Worm (Caenorhabditis elegans) whole organism, young adult: ENCODE data around the gene lhfp-4.

Experiments
- B0019.2 ChIP-seq: fragments of 200-800 bp; sonication (Bioruptor generic); conservative IDR thresholded peaks from 2 replicates; pipeline ENCODE4 v1.3.6; 2022; ENCODE audit warnings: missing genetic modification reagents, missing genetic modification characterization, missing compliant biosample characterization
- B0261.1 ChIP-seq: sonication (generic microtip); optimal IDR thresholded peaks from 2 replicates; lab custom pipeline; 2016; ENCODE audit warnings: mild to moderate bottlenecking, missing genetic modification characterization, moderate library complexity, missing compliant biosample characterization
- C17E4.6 ChIP-seq: fragments of 200-800 bp; sonication (Bioruptor generic); IDR thresholded peaks from 2 replicates; pipeline ENCODE4 v1.3.6; 2022; ENCODE audit warnings: missing genetic modification reagents, missing genetic modification characterization, missing compliant biosample characterization
- F10E7.11 ChIP-seq: sonication (generic microtip); optimal IDR thresholded peaks from 2 replicates; lab custom pipeline; 2017; ENCODE audit warnings: mild to moderate bottlenecking, missing genetic modification characterization, moderate library complexity, missing compliant biosample characterization
- F33H1.4 ChIP-seq: fragments of 200-800 bp; sonication (Bioruptor generic); IDR thresholded peaks from 2 replicates; pipeline ENCODE4 v1.3.6; 2022; ENCODE audit warnings: missing genetic modification reagents, missing genetic modification characterization, missing compliant biosample characterization
- F37B4.10 ChIP-seq: fragments of 200-800 bp; sonication (Bioruptor generic); IDR thresholded peaks from 2 replicates; pipeline ENCODE4 v1.3.6; 2022; ENCODE audit warnings: missing genetic modification characterization, missing compliant biosample characterization
- F57A8.1 ChIP-seq: fragments of 200-800 bp; sonication (Bioruptor generic); optimal IDR thresholded peaks from 2 replicates; lab custom pipeline; 2018; ENCODE audit warnings: mild to moderate bottlenecking, missing genetic modification characterization, moderate library complexity, missing compliant biosample characterization
- F57C9.4 ChIP-seq: sonication (generic microtip); optimal IDR thresholded peaks from 2 replicates; lab custom pipeline; 2017; ENCODE audit warnings: mild to moderate bottlenecking, missing genetic modification characterization, missing compliant biosample characterization
- K12H6.12 ChIP-seq: fragments of 200-800 bp; sonication (Bioruptor generic); optimal IDR thresholded peaks from 2 replicates; lab custom pipeline; 2018; ENCODE audit warnings: mild to moderate bottlenecking, missing genetic modification characterization, missing compliant biosample characterization
- T26A5.8 ChIP-seq: sonication (generic microtip); optimal IDR thresholded peaks from 2 replicates; lab custom pipeline; 2016; ENCODE audit warnings: missing genetic modification characterization, missing compliant biosample characterization
- Y53F4B.3 ChIP-seq: fragments of 200-800 bp; sonication (Bioruptor generic); IDR thresholded peaks from 2 replicates; pipeline ENCODE4 v1.3.6; 2022; ENCODE audit warnings: missing genetic modification reagents, missing genetic modification characterization, missing compliant biosample characterization
- Y79H2A.3 ChIP-seq: fragments of 200-800 bp; sonication (Bioruptor generic); conservative IDR thresholded peaks from 2 replicates; pipeline ENCODE4 v1.3.6; 2022; ENCODE audit warnings: missing genetic modification reagents, missing genetic modification characterization, missing compliant biosample characterization
- Y95B8A.8 ChIP-seq: fragments of 200-800 bp; sonication (Bioruptor generic); IDR thresholded peaks from 2 replicates; pipeline ENCODE4 v1.3.6; 2022; ENCODE audit warnings: missing genetic modification reagents, missing genetic modification characterization, missing compliant biosample characterization
- ama-1 ChIP-seq, 3 experiments: fragments of 150-350 bp in 1 of 3; sonication (generic microtip) in 2 of 3; optimal IDR thresholded peaks; 2 replicates each; lab custom pipeline; 2014 to 2018; ENCODE audit warnings: missing biosample characterization in 2 of 3, missing genetic modification characterization in 2 of 3, missing genetic modification reagents in 2 of 3
- bed-2 ChIP-seq: fragments of 200-800 bp; sonication (Bioruptor generic); IDR thresholded peaks from 2 replicates; pipeline ENCODE4 v1.3.6; 2022; ENCODE audit warnings: missing genetic modification reagents, missing genetic modification characterization, missing compliant biosample characterization
- ccch-3 ChIP-seq: fragments of 200-800 bp; sonication (Bioruptor generic); optimal IDR thresholded peaks from 2 replicates; lab custom pipeline; 2018; ENCODE audit warnings: mild to moderate bottlenecking, missing genetic modification characterization, missing compliant biosample characterization
- cebp-2 ChIP-seq: fragments of 200-800 bp; sonication (Bioruptor generic); IDR thresholded peaks from 2 replicates; pipeline ENCODE4 v1.3.6; 2022; ENCODE audit warnings: missing genetic modification characterization, missing compliant biosample characterization
- ceh-40 ChIP-seq: fragments of 200-800 bp; sonication (Bioruptor generic); IDR thresholded peaks from 2 replicates; pipeline ENCODE4 v1.3.6; 2022; ENCODE audit warnings: missing genetic modification characterization, missing compliant biosample characterization
- dpff-1 ChIP-seq: sonication (generic microtip); optimal IDR thresholded peaks from 2 replicates; lab custom pipeline; 2017; ENCODE audit warnings: mild to moderate bottlenecking, missing genetic modification characterization, missing compliant biosample characterization
- efl-1 ChIP-seq: fragments of 150-350 bp; optimal IDR thresholded peaks from 2 replicates; lab custom pipeline; 2014; ENCODE audit warnings: missing biosample characterization, missing genetic modification reagents, missing genetic modification characterization
- egrh-3 ChIP-seq: fragments of 200-800 bp; sonication (Bioruptor generic); IDR thresholded peaks from 2 replicates; pipeline ENCODE4 v1.3.6; 2022; ENCODE audit warnings: missing genetic modification reagents, missing genetic modification characterization, missing compliant biosample characterization
- ekl-4 ChIP-seq: fragments of 200-800 bp; sonication (Bioruptor generic); IDR thresholded peaks from 2 replicates; pipeline ENCODE4 v1.3.6; 2022; ENCODE audit warnings: missing genetic modification reagents, missing genetic modification characterization, missing compliant biosample characterization
- fkh-3 ChIP-seq: sonication (generic microtip); optimal IDR thresholded peaks from 2 replicates; lab custom pipeline; 2016; ENCODE audit warnings: mild to moderate bottlenecking, missing genetic modification characterization, missing compliant biosample characterization
- hlh-26 ChIP-seq: fragments of 200-800 bp; sonication (Bioruptor generic); conservative IDR thresholded peaks from 2 replicates; pipeline ENCODE4 v1.3.6; 2022; ENCODE audit warnings: missing genetic modification reagents, missing genetic modification characterization, missing compliant biosample characterization
- hmg-20 ChIP-seq: fragments of 200-800 bp; sonication (Bioruptor generic); IDR thresholded peaks from 2 replicates; pipeline ENCODE4 v1.3.6; 2022; ENCODE audit warnings: missing genetic modification reagents, missing genetic modification characterization, missing compliant biosample characterization
- lag-1 ChIP-seq: fragments of 200-800 bp; sonication (Bioruptor generic); IDR thresholded peaks from 2 replicates; pipeline ENCODE4 v1.3.6; 2022; ENCODE audit warnings: missing genetic modification reagents, missing genetic modification characterization, missing compliant biosample characterization
- let-607 ChIP-seq, 2 experiments: fragments of 200-800 bp in 1 of 2; sonication (Bioruptor generic) in 1 of 2; sonication (generic microtip) in 1 of 2; optimal IDR thresholded peaks; 2 replicates each; lab custom pipeline; 2016 to 2018; ENCODE audit warnings: mild to moderate bottlenecking in 2 of 2, missing compliant biosample characterization in 2 of 2, missing genetic modification characterization in 2 of 2, moderate library complexity in 2 of 2, missing genotype in 1 of 2
- madf-10 ChIP-seq: sonication (generic microtip); optimal IDR thresholded peaks from 2 replicates; lab custom pipeline; 2016; ENCODE audit warnings: mild to moderate bottlenecking, missing genetic modification characterization, missing compliant biosample characterization
- madf-3 ChIP-seq: fragments of 200-800 bp; sonication (Bioruptor generic); IDR thresholded peaks from 2 replicates; pipeline ENCODE4 v1.3.6; 2022; ENCODE audit warnings: missing genetic modification reagents, missing genetic modification characterization, missing compliant biosample characterization
- madf-6 ChIP-seq: fragments of 200-800 bp; sonication (Bioruptor generic); IDR thresholded peaks from 2 replicates; pipeline ENCODE4 v1.3.6; 2022; ENCODE audit warnings: missing genetic modification reagents, missing genetic modification characterization, missing compliant biosample characterization
- nfyb-1 ChIP-seq: fragments of 200-800 bp; sonication (Bioruptor generic); IDR thresholded peaks from 2 replicates; pipeline ENCODE4 v1.3.6; 2022; ENCODE audit warnings: missing genetic modification reagents, missing genetic modification characterization, missing compliant biosample characterization
- nhr-179 ChIP-seq: sonication (generic microtip); optimal IDR thresholded peaks from 2 replicates; lab custom pipeline; 2016; ENCODE audit warnings: mild to moderate bottlenecking, missing genetic modification characterization, missing compliant biosample characterization
- nhr-80 ChIP-seq: sonication (generic microtip); optimal IDR thresholded peaks from 2 replicates; lab custom pipeline; 2016; ENCODE audit warnings: missing genetic modification characterization, missing compliant biosample characterization
- nhr-90 ChIP-seq: sonication (generic microtip); optimal IDR thresholded peaks from 2 replicates; lab custom pipeline; 2016; ENCODE audit warnings: missing genotype, mild to moderate bottlenecking, missing genetic modification characterization, missing compliant biosample characterization
- pbrm-1 ChIP-seq: fragments of 200-800 bp; sonication (Bioruptor generic); IDR thresholded peaks from 2 replicates; pipeline ENCODE4 v1.3.6; 2022; ENCODE audit warnings: missing genetic modification reagents, missing genetic modification characterization, missing compliant biosample characterization
- rec-8 ChIP-seq, 2 experiments: sonication (generic microtip); optimal IDR thresholded peaks; 2 replicates each; lab custom pipeline; 2016; ENCODE audit warnings: mild to moderate bottlenecking in 2 of 2, missing genetic modification characterization in 2 of 2, missing genetic modification reagents in 2 of 2, missing genotype in 2 of 2, missing biosample characterization in 1 of 2, missing compliant biosample characterization in 1 of 2, moderate library complexity in 1 of 2
- rpc-1 ChIP-seq, 2 experiments: fragments of 150-350 bp in 1 of 2; sonication (generic microtip) in 1 of 2; optimal IDR thresholded peaks; 2 replicates each; lab custom pipeline; 2014 to 2018; ENCODE audit warnings: missing biosample characterization in 1 of 2, missing genetic modification characterization in 1 of 2, missing genetic modification reagents in 1 of 2, missing genotype in 1 of 2
- sea-2 ChIP-seq: fragments of 200-800 bp; sonication (Bioruptor generic); IDR thresholded peaks from 2 replicates; pipeline ENCODE4 v1.3.6; 2022; ENCODE audit warnings: missing genetic modification characterization, missing compliant biosample characterization
- snpc-4 ChIP-seq, 5 experiments: fragments of 150-350 bp in 1 of 5; sonication (generic microtip) in 4 of 5; optimal IDR thresholded peaks; 2 replicates each; lab custom pipeline; 2014 to 2018; ENCODE audit warnings: missing genetic modification characterization in 5 of 5, missing biosample characterization in 3 of 5, antibody characterized with exemption in 2 of 5, mild to moderate bottlenecking in 2 of 5, missing compliant biosample characterization in 2 of 5, missing genotype in 2 of 5, moderate library complexity in 2 of 5, missing genetic modification reagents in 1 of 5
- somi-1 ChIP-seq: fragments of 200-800 bp; sonication (Bioruptor generic); optimal IDR thresholded peaks from 2 replicates; lab custom pipeline; 2018; ENCODE audit warnings: mild to moderate bottlenecking, missing genetic modification characterization, missing compliant biosample characterization
- sptf-2 ChIP-seq: fragments of 200-800 bp; sonication (Bioruptor generic); optimal IDR thresholded peaks from 2 replicates; lab custom pipeline; 2018; ENCODE audit warnings: mild to moderate bottlenecking, missing genetic modification characterization, missing compliant biosample characterization
- tbp1 ChIP-seq: fragments of 200-800 bp; sonication (Bioruptor generic); optimal IDR thresholded peaks from 2 replicates; lab custom pipeline; 2018; ENCODE audit warnings: mild to moderate bottlenecking, missing genetic modification characterization, missing compliant biosample characterization
- tbx-9 ChIP-seq: sonication (generic microtip); optimal IDR thresholded peaks from 2 replicates; lab custom pipeline; 2016; ENCODE audit warnings: borderline replicate concordance, missing genetic modification characterization, inconsistent platforms, missing compliant biosample characterization
- zfh-2 ChIP-seq: fragments of 200-800 bp; sonication (Bioruptor generic); conservative IDR thresholded peaks from 2 replicates; pipeline ENCODE4 v1.3.6; 2022; ENCODE audit warnings: missing genetic modification reagents, missing genetic modification characterization, missing compliant biosample characterization
- ztf-22 ChIP-seq: fragments of 200-800 bp; sonication (Bioruptor generic); optimal IDR thresholded peaks from 2 replicates; lab custom pipeline; 2018; ENCODE audit warnings: mild to moderate bottlenecking, missing genetic modification characterization, moderate library complexity, missing compliant biosample characterization
- ztf-25 ChIP-seq: fragments of 200-800 bp; sonication (Bioruptor generic); IDR thresholded peaks from 2 replicates; pipeline ENCODE4 v1.3.6; 2022; ENCODE audit warnings: missing genetic modification reagents, missing genetic modification characterization, missing compliant biosample characterization
- ztf-3 ChIP-seq: fragments of 200-800 bp; sonication (Bioruptor generic); optimal IDR thresholded peaks from 2 replicates; lab custom pipeline; 2018; ENCODE audit warnings: mild to moderate bottlenecking, missing genetic modification characterization, missing compliant biosample characterization

The lhfp-4 gene

DNA sequence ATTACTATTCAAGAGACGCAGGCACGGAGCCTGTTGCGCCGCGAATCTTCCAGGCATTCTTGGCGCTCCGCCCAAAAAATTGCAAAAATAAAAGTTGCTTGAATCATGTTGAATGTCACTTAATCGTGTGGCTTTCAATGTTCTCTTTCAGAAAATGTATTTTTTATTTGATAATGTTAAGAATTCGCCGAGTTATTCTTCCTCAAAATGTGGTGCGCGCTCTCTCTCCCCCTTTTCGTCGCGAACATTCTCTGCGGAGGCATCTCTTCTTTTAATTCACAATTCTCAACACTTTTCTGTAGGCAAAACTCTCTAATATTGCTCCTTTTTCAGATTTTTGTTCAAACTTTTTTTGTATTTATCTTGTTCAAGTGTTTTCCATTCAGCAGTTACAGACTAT is 3.0 kb downstream of the lhfp-4 start (continued):
- no peak for TF ChIP-seq ztf-22
- no peak for TF ChIP-seq nhr-179 (tag; lab: Kevin White, UChicago)
- TF ChIP-seq Y79H2A.3 (GFP tag; lab: Robert Waterston, UW): peak; percentile 92
- TF ChIP-seq T26A5.8 (tag; lab: Kevin White, UChicago): peak; percentile 5
- TF ChIP-seq C17E4.6 (GFP tag; lab: Robert Waterston, UW): peak; percentile 93
- peak; percentile 35 for TF ChIP-seq tbx-9 (tag; lab: Kevin White, UChicago)
- TF ChIP-seq madf-3 (GFP tag; lab: Robert Waterston, UW): peak; percentile 94
- TF ChIP-seq lag-1 (GFP tag; lab: Robert Waterston, UW): no peak
- TF ChIP-seq nhr-90 (tag; lab: Kevin White, UChicago): peak; percentile 64
- TF ChIP-seq hmg-20 (GFP tag; lab: Robert Waterston, UW): peak; percentile 23; the same call in 1 of the 2 replicates
- 0 out of 2 replicates have a peak, but pooled peaks have one; percentile 33 for TF ChIP-seq ztf-25 (GFP tag; lab: Robert Waterston, UW)
- TF ChIP-seq K12H6.12 (tag; lab: Kevin White, UChicago): peak; percentile 99
- TF ChIP-seq F57A8.1 (GFP tag; lab: Kevin White, UChicago): no peak
- TF ChIP-seq somi-1 (GFP tag; lab: Kevin White, UChicago): peak; percentile 98
- no peak for TF ChIP-seq fkh-3 (tag; lab: Kevin White, UChicago)
- TF ChIP-seq dpff-1: peak; percentile 91
- TF ChIP-seq madf-6: peak; percentile 76
- no peak for TF ChIP-seq Y53F4B.3 (GFP tag; lab: Robert Waterston, UW)
- peak; percentile 80 for TF ChIP-seq tbp1 (GFP tag; lab: Kevin White, UChicago)
- peak; percentile 98 for TF ChIP-seq pbrm-1 (GFP tag; lab: Robert Waterston, UW)
- TF ChIP-seq F33H1.4 (GFP tag; lab: Robert Waterston, UW): peak; percentile 73
- 0 out of 2 replicates have a peak, but pooled peaks have one; percentile 77 for TF ChIP-seq cebp-2
- TF ChIP-seq Y95B8A.8 (GFP tag; lab: Robert Waterston, UW): peak; percentile 94
- no peak for TF ChIP-seq sptf-2 (GFP tag; lab: Kevin White, UChicago)
- TF ChIP-seq ekl-4 (GFP tag; lab: Robert Waterston, UW): peak; percentile 97
- peak; percentile 81 for TF ChIP-seq F10E7.11 (tag; lab: Kevin White, UChicago)
- TF ChIP-seq egrh-3 (GFP tag; lab: Robert Waterston, UW): peak; percentile 88
- 0 out of 2 replicates have a peak, but pooled peaks have one; percentile 31 for TF ChIP-seq zfh-2 (GFP tag; lab: Robert Waterston, UW)
- TF ChIP-seq nhr-80 (tag; lab: Kevin White, UChicago): peak; percentile 49
- TF ChIP-seq ccch-3 (GFP tag; lab: Kevin White, UChicago): peak; percentile 76
- TF ChIP-seq madf-10 (tag; lab: Kevin White, UChicago): peak; percentile 91
- TF ChIP-seq ztf-3 (GFP tag; lab: Kevin White, UChicago): peak; percentile 96
- TF ChIP-seq ceh-40 (GFP tag; lab: Robert Waterston, UW): peak; percentile 71; the same call in 1 of the 2 replicates
- no peak for TF ChIP-seq F57C9.4
- peak; percentile 80 for TF ChIP-seq B0019.2
- TF ChIP-seq bed-2 (GFP tag; lab: Robert Waterston, UW): peak; percentile 77
- peak; percentile 42 for TF ChIP-seq B0261.1 (tag; lab: Kevin White, UChicago)
- peak; percentile 95 for TF ChIP-seq nfyb-1
- peak; percentile 79 for TF ChIP-seq snpc-4 (GFP tag; optimal IDR thresholded peaks at IDR 0.05; lab: Kevin White, UChicago)
- TF ChIP-seq snpc-4 (tag; optimal IDR thresholded peaks at IDR 0.05; lab: Kevin White, UChicago): peak; percentile 82 to 94 (median 86)
- TF ChIP-seq efl-1: peak; percentile 65
- peak; percentile 73; the same call in 1 of the 2 replicates for TF ChIP-seq sea-2 (GFP tag; lab: Robert Waterston, UW)
- peak; percentile 82 to 91 for TF ChIP-seq let-607 (tag; optimal IDR thresholded peaks at IDR 0.05; lab: Kevin White, UChicago)
- no peak for TF ChIP-seq F37B4.10 (GFP tag; lab: Robert Waterston, UW)
- no peak for TF ChIP-seq hlh-26 (GFP tag; lab: Robert Waterston, UW)
- TF ChIP-seq ama-1 (optimal IDR thresholded peaks at IDR 0.05; lab: Kevin White, UChicago): peak; percentile 44
- peak in 1 of 2 experiments; percentile 74 for TF ChIP-seq ama-1 (GFP tag; optimal IDR thresholded peaks at IDR 0.05; lab: Kevin White, UChicago)
- TF ChIP-seq rpc-1 (optimal IDR thresholded peaks at IDR 0.05; lab: Kevin White, UChicago): peak; percentile 80
- TF ChIP-seq rpc-1 (tag; optimal IDR thresholded peaks at IDR 0.05; lab: Kevin White, UChicago): no peak
- TF ChIP-seq rec-8 (tag; optimal IDR thresholded peaks at IDR 0.05; lab: Kevin White, UChicago): no peak
